Worm (Caenorhabditis elegans) whole organism, late embryonic: ENCODE data around the gene pals-31.

Source experiments
- C08G9.2 ChIP-seq: sonication (generic microtip); optimal IDR thresholded peaks from 2 replicates; lab custom pipeline; 2016; ENCODE audit warnings: mild to moderate bottlenecking, missing genetic modification characterization, moderate library complexity, missing compliant biosample characterization
- F13H6.1 ChIP-seq: sonication (generic microtip); optimal IDR thresholded peaks from 2 replicates; lab custom pipeline; 2016; ENCODE audit warnings: missing genetic modification characterization, missing compliant biosample characterization
- K02D7.2 ChIP-seq: sonication (generic microtip); optimal IDR thresholded peaks from 2 replicates; lab custom pipeline; 2017; ENCODE audit warnings: mild to moderate bottlenecking, missing genetic modification characterization, missing compliant biosample characterization
- ama-1 ChIP-seq: fragments of 150-350 bp; optimal IDR thresholded peaks from 2 replicates; lab custom pipeline; 2014
- ceh-18 ChIP-seq: sonication (generic microtip); optimal IDR thresholded peaks from 2 replicates; lab custom pipeline; 2016; ENCODE audit warnings: missing genetic modification characterization, missing compliant biosample characterization
- ceh-24 ChIP-seq: sonication (generic microtip); optimal IDR thresholded peaks from 2 replicates; lab custom pipeline; 2016; ENCODE audit warnings: mild to moderate bottlenecking, missing genetic modification characterization, missing compliant biosample characterization
- ceh-31 ChIP-seq: sonication (generic microtip); optimal IDR thresholded peaks from 2 replicates; lab custom pipeline; 2016; ENCODE audit warnings: missing genetic modification characterization, missing compliant biosample characterization
- ceh-6 ChIP-seq: fragments of 200-800 bp; sonication (Bioruptor generic); optimal IDR thresholded peaks from 2 replicates; lab custom pipeline; 2018; ENCODE audit warnings: mild to moderate bottlenecking, missing genetic modification characterization, missing compliant biosample characterization
- dmd-4 ChIP-seq: sonication (generic microtip); optimal IDR thresholded peaks from 2 replicates; lab custom pipeline; 2016; ENCODE audit warnings: borderline replicate concordance, missing genetic modification characterization, missing compliant biosample characterization
- elt-2 ChIP-seq: sonication (generic microtip); optimal IDR thresholded peaks from 2 replicates; lab custom pipeline; 2016; ENCODE audit warnings: missing genetic modification reagents, missing genetic modification characterization, missing compliant biosample characterization
- ets-4 ChIP-seq: sonication (generic microtip); optimal IDR thresholded peaks from 2 replicates; lab custom pipeline; 2016; ENCODE audit warnings: missing genetic modification characterization, missing compliant biosample characterization
- gmeb-2 ChIP-seq: sonication (generic microtip); optimal IDR thresholded peaks from 2 replicates; lab custom pipeline; 2016; ENCODE audit warnings: missing genetic modification characterization, inconsistent platforms, missing compliant biosample characterization
- hlh-8 ChIP-seq: sonication (generic microtip); optimal IDR thresholded peaks from 2 replicates; lab custom pipeline; 2016; ENCODE audit warnings: missing genotype, missing genetic modification characterization, missing compliant biosample characterization
- lim-6 ChIP-seq: sonication (generic microtip); optimal IDR thresholded peaks from 2 replicates; lab custom pipeline; 2016; ENCODE audit warnings: missing genetic modification characterization, missing compliant biosample characterization
- lin-11 ChIP-seq: fragments of 200-800 bp; sonication (Bioruptor generic); optimal IDR thresholded peaks from 2 replicates; lab custom pipeline; 2018; ENCODE audit warnings: mild to moderate bottlenecking, missing genetic modification characterization, missing compliant biosample characterization
- madf-2 ChIP-seq: sonication (generic microtip); optimal IDR thresholded peaks from 2 replicates; lab custom pipeline; 2017; ENCODE audit warnings: missing genetic modification characterization, missing compliant biosample characterization
- mec-3 ChIP-seq: sonication (generic microtip); optimal IDR thresholded peaks from 2 replicates; lab custom pipeline; 2016; ENCODE audit warnings: borderline replicate concordance, missing genetic modification characterization, missing compliant biosample characterization
- nfya-1 ChIP-seq: sonication (generic microtip); optimal IDR thresholded peaks from 2 replicates; lab custom pipeline; 2017; ENCODE audit warnings: missing genetic modification characterization, mild to moderate bottlenecking, missing compliant biosample characterization, antibody characterized with exemption, moderate library complexity
- nhr-11 ChIP-seq: fragments of 150-350 bp; optimal IDR thresholded peaks from 2 replicates; lab custom pipeline; 2014; ENCODE audit warnings: missing biosample characterization, missing genetic modification characterization
- nhr-232 ChIP-seq: sonication (generic microtip); optimal IDR thresholded peaks from 2 replicates; lab custom pipeline; 2016; ENCODE audit warnings: missing genetic modification characterization, missing compliant biosample characterization
- odd-2 ChIP-seq: sonication (generic microtip); optimal IDR thresholded peaks from 2 replicates; lab custom pipeline; 2017; ENCODE audit warnings: antibody characterized with exemption, mild to moderate bottlenecking, missing genetic modification characterization, missing compliant biosample characterization
- pag-3 ChIP-seq: sonication (generic microtip); optimal IDR thresholded peaks from 2 replicates; lab custom pipeline; 2016; ENCODE audit warnings: missing compliant biosample characterization, missing genetic modification characterization, borderline replicate concordance
- pat-9 ChIP-seq: fragments of 200-800 bp; sonication (Bioruptor generic); optimal IDR thresholded peaks from 2 replicates; lab custom pipeline; 2018; ENCODE audit warnings: mild to moderate bottlenecking, missing genetic modification characterization, moderate library complexity, missing compliant biosample characterization
- pha-4 ChIP-seq: fragments of 150-350 bp; optimal IDR thresholded peaks from 2 replicates; lab custom pipeline; 2018; ENCODE audit warnings: missing biosample characterization, missing genetic modification reagents, missing genetic modification characterization
- pqm-1 ChIP-seq: sonication (generic microtip); optimal IDR thresholded peaks from 2 replicates; lab custom pipeline; 2016; ENCODE audit warnings: missing genetic modification characterization, missing compliant biosample characterization
- ref-2 ChIP-seq: sonication (generic microtip); optimal IDR thresholded peaks from 2 replicates; lab custom pipeline; 2016; ENCODE audit warnings: missing genetic modification characterization, missing compliant biosample characterization
- rnt-1 ChIP-seq: sonication (generic microtip); optimal IDR thresholded peaks from 2 replicates; lab custom pipeline; 2016; ENCODE audit warnings: missing genetic modification characterization, missing compliant biosample characterization
- sdc-2 ChIP-seq: sonication (generic microtip); optimal IDR thresholded peaks from 2 replicates; lab custom pipeline; 2016; ENCODE audit warnings: missing genotype, missing genetic modification characterization, missing compliant biosample characterization
- sox-2 ChIP-seq: fragments of 200-800 bp; sonication (Bioruptor generic); IDR thresholded peaks from 2 replicates; pipeline ENCODE4 v1.3.6; 2022; ENCODE audit warnings: missing genetic modification reagents, missing genetic modification characterization, missing compliant biosample characterization
- syd-9 ChIP-seq: sonication (generic microtip); optimal IDR thresholded peaks from 2 replicates; lab custom pipeline; 2016; ENCODE audit warnings: mild to moderate bottlenecking, missing genetic modification characterization, moderate library complexity, missing compliant biosample characterization
- tbx-2 ChIP-seq: sonication (generic microtip); optimal IDR thresholded peaks from 2 replicates; lab custom pipeline; 2016; ENCODE audit warnings: missing genetic modification characterization, missing compliant biosample characterization
- ttx-3 ChIP-seq: sonication (generic microtip); optimal IDR thresholded peaks from 2 replicates; lab custom pipeline; 2016; ENCODE audit warnings: missing genetic modification reagents, missing genetic modification characterization, missing compliant biosample characterization
- unc-86 ChIP-seq: sonication (generic microtip); optimal IDR thresholded peaks from 2 replicates; lab custom pipeline; 2016; ENCODE audit warnings: missing genetic modification characterization, missing compliant biosample characterization
- ztf-16 ChIP-seq: sonication (generic microtip); optimal IDR thresholded peaks from 2 replicates; lab custom pipeline; 2017; ENCODE audit warnings: missing genetic modification characterization, missing compliant biosample characterization

Gene pals-31

ce11 chrV:597823-598222, 38.6 kb upstream of the pals-31 start:
- TF ChIP-seq rnt-1 (no peak), ama-1 (lab: Kevin White, UChicago) (no peak), ref-2 (tag; lab: Kevin White, UChicago) (no peak), hlh-8 (no peak), syd-9 (tag; lab: Kevin White, UChicago) (no peak), ceh-24 (tag; lab: Kevin White, UChicago) (no peak), C08G9.2 (tag; lab: Kevin White, UChicago) (no peak), lin-11 (tag; lab: Kevin White, UChicago) (no peak), ceh-6 (GFP tag; lab: Kevin White, UChicago) (no peak), madf-2 (tag; lab: Kevin White, UChicago) (no peak), sox-2 (no peak)

ce11 chrV:598626-599025, 37.8 kb upstream of the pals-31 start:
- TF ChIP-seq C08G9.2 (tag; lab: Kevin White, UChicago) (no peak), mec-3 (tag; lab: Kevin White, UChicago) (no peak), F13H6.1 (tag; lab: Kevin White, UChicago) (no peak), rnt-1 (no peak)

- TF ChIP-seq pat-9 (tag; lab: Kevin White, UChicago) (no peak), odd-2 (no peak), tbx-2 (no peak), sox-2 (no peak), pqm-1 (tag; lab: Kevin White, UChicago) (no peak)
Measured at ce11 chrV:599783-600182, 36.6 kb upstream of the pals-31 start.

- no peak for TF ChIP-seq odd-2
- no peak for TF ChIP-seq ceh-6 (GFP tag; lab: Kevin White, UChicago)
- no peak for TF ChIP-seq elt-2
- no peak for TF ChIP-seq sdc-2 (tag; lab: Kevin White, UChicago)
- no peak for TF ChIP-seq ttx-3 (tag; lab: Kevin White, UChicago)
- no peak for TF ChIP-seq pha-4
- TF ChIP-seq ets-4 = no peak
- no peak for TF ChIP-seq lim-6 (tag; lab: Kevin White, UChicago)
- no peak for TF ChIP-seq madf-2 (tag; lab: Kevin White, UChicago)
Measured at ce11 chrV:600231-600630, 36.1 kb upstream of the pals-31 start, which contains the start of gene nhr-251. nhr-251 (plus strand) TSS chrV:600531.

- TF ChIP-seq madf-2 (tag; lab: Kevin White, UChicago) (no peak), ztf-16 (no peak), ceh-18 (tag; lab: Kevin White, UChicago) (no peak), sdc-2 (tag; lab: Kevin White, UChicago) (no peak), pag-3 (no peak), ceh-31 (no peak), mec-3 (tag; lab: Kevin White, UChicago) (no peak), nhr-232 (tag; lab: Kevin White, UChicago) (no peak), K02D7.2 (no peak), lin-11 (tag; lab: Kevin White, UChicago) (no peak), unc-86 (tag; lab: Kevin White, UChicago) (no peak), nhr-11 (no peak), gmeb-2 (tag; lab: Kevin White, UChicago) (no peak), tbx-2 (no peak), nfya-1 (tag; lab: Kevin White, UChicago) (no peak), ama-1 (lab: Kevin White, UChicago) (no peak), ref-2 (tag; lab: Kevin White, UChicago) (no peak), lim-6 (tag; lab: Kevin White, UChicago) (no peak), dmd-4 (tag; lab: Kevin White, UChicago) (no peak)
Measured at ce11 chrV:604105-604504, 32.3 kb upstream of the pals-31 start, which contains the start of gene srlf-37. srlf-37 (minus strand) TSS chrV:604205.
